Worm (Caenorhabditis elegans) whole organism, L3 larva: Measurements from ENCODE around the gene ZC262.4.

ENCODE experiments used
- R02D3.7 ChIP-seq: fragments of 150-350 bp; optimal IDR thresholded peaks from 2 replicates; lab custom pipeline; 2014; ENCODE audit warnings: missing biosample characterization, missing genetic modification characterization
- ZK546.5 ChIP-seq: sonication (generic microtip); optimal IDR thresholded peaks from 2 replicates; lab custom pipeline; 2017; ENCODE audit warnings: missing biosample characterization, missing genetic modification characterization
- aly-2 ChIP-seq: fragments of 150-350 bp; optimal IDR thresholded peaks from 2 replicates; lab custom pipeline; 2014; ENCODE audit warnings: missing biosample characterization, missing genetic modification characterization
- ama-1 ChIP-seq: fragments of 150-350 bp; optimal IDR thresholded peaks from 2 replicates; lab custom pipeline; 2018
- ceh-16 ChIP-seq: sonication (generic microtip); optimal IDR thresholded peaks from 2 replicates; lab custom pipeline; 2017; ENCODE audit warnings: missing biosample characterization, missing genetic modification characterization
- ceh-28 ChIP-seq: fragments of 150-350 bp; optimal IDR thresholded peaks from 2 replicates; lab custom pipeline; 2014; ENCODE audit warnings: missing biosample characterization, missing genetic modification reagents, missing genetic modification characterization
- ceh-82 ChIP-seq: fragments of 150-350 bp; optimal IDR thresholded peaks from 2 replicates; lab custom pipeline; 2014; ENCODE audit warnings: missing biosample characterization, missing genetic modification characterization
- ceh-9 ChIP-seq: sonication (generic microtip); optimal IDR thresholded peaks from 2 replicates; lab custom pipeline; 2018; ENCODE audit warnings: missing biosample characterization, missing genetic modification characterization
- daf-12 ChIP-seq: fragments of 150-350 bp; optimal IDR thresholded peaks from 2 replicates; lab custom pipeline; 2014; ENCODE audit warnings: missing biosample characterization, missing genetic modification reagents, missing genetic modification characterization
- egl-27 ChIP-seq: sonication (generic microtip); optimal IDR thresholded peaks from 4 replicates; lab custom pipeline; 2017; ENCODE audit warnings: missing biosample characterization, missing genetic modification reagents, missing genetic modification characterization
- egl-5 ChIP-seq: fragments of 150-350 bp; optimal IDR thresholded peaks from 2 replicates; lab custom pipeline; 2017; ENCODE audit warnings: missing biosample characterization, missing genetic modification reagents, missing genetic modification characterization, inconsistent platforms
- elt-1 ChIP-seq: fragments of 150-350 bp; optimal IDR thresholded peaks from 2 replicates; lab custom pipeline; 2014; ENCODE audit warnings: missing biosample characterization, missing genetic modification characterization
- elt-2 ChIP-seq: sonication (generic microtip); optimal IDR thresholded peaks from 2 replicates; lab custom pipeline; 2016; ENCODE audit warnings: missing genetic modification reagents, mild to moderate bottlenecking, missing genetic modification characterization, missing compliant biosample characterization
- elt-3 ChIP-seq, 3 experiments: fragments of 150-350 bp in 1 of 3; sonication (generic microtip) in 2 of 3; optimal IDR thresholded peaks; 2 replicates in 2 of 3; 4 replicates in 1 of 3; lab custom pipeline; 2014 to 2017; ENCODE audit warnings: missing biosample characterization in 3 of 3, missing genetic modification characterization in 3 of 3
- eor-1 ChIP-seq, 2 experiments: fragments of 150-350 bp; optimal IDR thresholded peaks; 2 replicates each; lab custom pipeline; 2014 to 2018; ENCODE audit warnings: missing biosample characterization in 2 of 2, missing genetic modification characterization in 2 of 2
- fkh-10 ChIP-seq: sonication (generic microtip); optimal IDR thresholded peaks from 2 replicates; lab custom pipeline; 2017; ENCODE audit warnings: missing biosample characterization, missing genetic modification reagents, missing genetic modification characterization
- fkh-2 ChIP-seq: fragments of 150-350 bp; optimal IDR thresholded peaks from 2 replicates; lab custom pipeline; 2014; ENCODE audit warnings: missing biosample characterization, missing genetic modification reagents, missing genetic modification characterization
- fos-1 ChIP-seq: fragments of 150-350 bp; optimal IDR thresholded peaks from 2 replicates; lab custom pipeline; 2014; ENCODE audit warnings: missing biosample characterization, missing genetic modification characterization
- hmg-11 ChIP-seq: sonication (generic microtip); optimal IDR thresholded peaks from 2 replicates; lab custom pipeline; 2016; ENCODE audit warnings: missing genetic modification characterization, missing compliant biosample characterization
- jun-1 ChIP-seq: fragments of 150-350 bp; optimal IDR thresholded peaks from 2 replicates; lab custom pipeline; 2014; ENCODE audit warnings: missing biosample characterization, missing genetic modification reagents, missing genetic modification characterization
- lin-15B ChIP-seq: fragments of 150-350 bp; optimal IDR thresholded peaks from 2 replicates; lab custom pipeline; 2014; ENCODE audit warnings: missing biosample characterization, missing genetic modification characterization
- lin-39 ChIP-seq: fragments of 150-350 bp; optimal IDR thresholded peaks from 2 replicates; lab custom pipeline; 2018; ENCODE audit warnings: missing biosample characterization, missing genetic modification reagents, missing genetic modification characterization
- lsy-12 ChIP-seq: sonication (generic microtip); optimal IDR thresholded peaks from 2 replicates; lab custom pipeline; 2016; ENCODE audit warnings: mild to moderate bottlenecking, missing genetic modification characterization, missing compliant biosample characterization
- mdl-1 ChIP-seq: fragments of 150-350 bp; optimal IDR thresholded peaks from 2 replicates; lab custom pipeline; 2014; ENCODE audit warnings: missing biosample characterization, missing genetic modification characterization
- mml-1 ChIP-seq: fragments of 150-350 bp; sonication (generic microtip); optimal IDR thresholded peaks from 3 replicates; lab custom pipeline; 2014; ENCODE audit warnings: missing biosample characterization, missing genetic modification characterization
- nfya-1 ChIP-seq: sonication (generic microtip); optimal IDR thresholded peaks from 2 replicates; lab custom pipeline; 2017; ENCODE audit warnings: missing genetic modification characterization, mild to moderate bottlenecking, missing compliant biosample characterization, antibody characterized with exemption, moderate library complexity; ENCODE audit not compliant: insufficient read depth
- nhr-11 ChIP-seq: fragments of 150-350 bp; optimal IDR thresholded peaks from 2 replicates; lab custom pipeline; 2014; ENCODE audit warnings: missing biosample characterization, missing genetic modification characterization
- nhr-12 ChIP-seq: fragments of 150-350 bp; optimal IDR thresholded peaks from 2 replicates; lab custom pipeline; 2014; ENCODE audit warnings: missing biosample characterization, missing genetic modification characterization
- nhr-23 ChIP-seq: fragments of 150-350 bp; optimal IDR thresholded peaks from 2 replicates; lab custom pipeline; 2014; ENCODE audit warnings: missing biosample characterization, missing genetic modification reagents, missing genetic modification characterization
- nhr-237 ChIP-seq: fragments of 150-350 bp; optimal IDR thresholded peaks from 2 replicates; lab custom pipeline; 2014; ENCODE audit warnings: missing biosample characterization, missing genetic modification characterization
- nhr-25 ChIP-seq: sonication (generic microtip); optimal IDR thresholded peaks from 2 replicates; lab custom pipeline; 2017; ENCODE audit warnings: missing biosample characterization, missing genetic modification characterization
- nhr-28 ChIP-seq: fragments of 150-350 bp; optimal IDR thresholded peaks from 2 replicates; lab custom pipeline; 2014; ENCODE audit warnings: missing biosample characterization, missing genetic modification characterization
- nhr-43 ChIP-seq: sonication (generic microtip); optimal IDR thresholded peaks from 2 replicates; lab custom pipeline; 2016; ENCODE audit warnings: mild to moderate bottlenecking, missing genetic modification characterization, missing compliant biosample characterization; ENCODE audit not compliant: poor library complexity, severe bottlenecking
- nhr-67 ChIP-seq: fragments of 150-350 bp; optimal IDR thresholded peaks from 2 replicates; lab custom pipeline; 2014; ENCODE audit warnings: missing biosample characterization, missing genetic modification characterization
- nhr-76 ChIP-seq: fragments of 150-350 bp; sonication (generic microtip); optimal IDR thresholded peaks from 5 replicates; lab custom pipeline; 2014; ENCODE audit warnings: missing biosample characterization, missing genetic modification characterization
- nhr-77 ChIP-seq: fragments of 150-350 bp; optimal IDR thresholded peaks from 2 replicates; lab custom pipeline; 2014; ENCODE audit warnings: missing biosample characterization, missing genetic modification characterization
- pha-4 ChIP-seq: fragments of 150-350 bp; optimal IDR thresholded peaks from 2 replicates; lab custom pipeline; 2014; ENCODE audit warnings: missing biosample characterization, missing genetic modification reagents, missing genetic modification characterization
- pqm-1 ChIP-seq: fragments of 150-350 bp; optimal IDR thresholded peaks from 2 replicates; lab custom pipeline; 2017; ENCODE audit warnings: missing biosample characterization, missing genetic modification characterization, inconsistent platforms
- sea-2 ChIP-seq: fragments of 150-350 bp; sonication (generic microtip); optimal IDR thresholded peaks from 4 replicates; lab custom pipeline; 2014; ENCODE audit warnings: missing biosample characterization, missing genetic modification reagents, missing genetic modification characterization
- skn-1 ChIP-seq: fragments of 150-350 bp; optimal IDR thresholded peaks from 2 replicates; lab custom pipeline; 2014; ENCODE audit warnings: missing biosample characterization, missing genetic modification characterization
- snpc-4 ChIP-seq: fragments of 150-350 bp; optimal IDR thresholded peaks from 2 replicates; lab custom pipeline; 2014; ENCODE audit warnings: missing biosample characterization, missing genetic modification characterization
- tbx-2 ChIP-seq: sonication (generic microtip); optimal IDR thresholded peaks from 2 replicates; lab custom pipeline; 2016; ENCODE audit warnings: mild to moderate bottlenecking, missing genetic modification characterization, missing compliant biosample characterization
- unc-39 ChIP-seq: sonication (generic microtip); optimal IDR thresholded peaks from 4 replicates; lab custom pipeline; 2017; ENCODE audit warnings: missing biosample characterization, missing genetic modification characterization
- unc-62 ChIP-seq: fragments of 150-350 bp; sonication (generic microtip); optimal IDR thresholded peaks from 4 replicates; lab custom pipeline; 2014; ENCODE audit warnings: missing biosample characterization, missing genetic modification reagents, missing genetic modification characterization
- zag-1 ChIP-seq: fragments of 150-350 bp; optimal IDR thresholded peaks from 2 replicates; lab custom pipeline; 2014; ENCODE audit warnings: missing biosample characterization, missing genetic modification characterization
- ztf-11 ChIP-seq: fragments of 150-350 bp; optimal IDR thresholded peaks from 2 replicates; lab custom pipeline; 2014; ENCODE audit warnings: missing biosample characterization, missing genetic modification characterization
- ztf-4 ChIP-seq: fragments of 150-350 bp; optimal IDR thresholded peaks from 2 replicates; lab custom pipeline; 2014; ENCODE audit warnings: missing biosample characterization, missing genetic modification characterization

The ZC262.4 gene

DNA sequence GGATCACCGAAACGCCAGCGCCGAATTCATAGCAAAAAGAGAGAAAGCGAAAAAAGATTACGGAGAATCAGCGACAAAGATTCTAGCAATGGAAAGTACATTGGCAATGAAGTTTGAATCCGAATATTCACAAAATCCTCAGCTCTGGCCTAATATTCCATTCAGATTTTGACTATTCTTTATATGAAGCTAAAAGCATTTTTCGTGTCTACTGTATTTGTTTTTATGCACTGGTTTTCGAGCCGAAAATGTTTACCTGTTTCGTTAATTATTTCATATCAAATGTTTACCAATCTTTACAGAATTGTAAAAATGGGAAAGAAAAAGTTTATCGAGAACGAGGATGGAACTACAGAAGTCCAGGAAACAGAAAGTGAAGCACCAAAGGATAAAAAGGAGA, 26.1 kb downstream of the ZC262.4 start, which contains the start of gene F10E9.4:
Gene F10E9.4 (plus strand): TSS at position 301 of the 400 bp plus-strand sequence.
- TF ChIP-seq snpc-4 (no peak), fos-1 (tag; lab: Kevin White, UChicago) (no peak), egl-27 (tag; lab: Kevin White, UChicago) (no peak), ZK546.5 (tag; lab: Kevin White, UChicago) (no peak), lin-39 (tag; lab: Kevin White, UChicago) (no peak), nhr-28 (tag; lab: Kevin White, UChicago) (no peak), lsy-12 (tag; lab: Kevin White, UChicago) (no peak), nhr-237 (tag; lab: Kevin White, UChicago) (no peak)

- TF ChIP-seq lin-39 (tag; lab: Kevin White, UChicago): peak; percentile 62
- TF ChIP-seq ceh-82 (tag; lab: Kevin White, UChicago): peak; percentile 58
- peak; percentile 71 for TF ChIP-seq hmg-11 (tag; lab: Kevin White, UChicago)
- peak; percentile 96 for TF ChIP-seq pha-4
- peak in 1 of 2 experiments; percentile 49 for TF ChIP-seq eor-1 (tag; optimal IDR thresholded peaks at IDR 0.05; lab: Kevin White, UChicago)
- TF ChIP-seq nhr-237 (tag; lab: Kevin White, UChicago): no peak
- peak; percentile 97 for TF ChIP-seq nhr-43 (tag; lab: Kevin White, UChicago)
- no peak for TF ChIP-seq fos-1 (tag; lab: Kevin White, UChicago)
- TF ChIP-seq fkh-10: peak; percentile 30
- TF ChIP-seq nhr-25 (tag; lab: Kevin White, UChicago): peak; percentile 57
- peak; percentile 58 for TF ChIP-seq skn-1 (tag; lab: Kevin White, UChicago)
- peak; percentile 89 for TF ChIP-seq lsy-12 (tag; lab: Kevin White, UChicago)
- TF ChIP-seq nhr-12 (tag; lab: Kevin White, UChicago): no peak
- no peak for TF ChIP-seq mdl-1 (tag; lab: Kevin White, UChicago)
- peak; percentile 97 for TF ChIP-seq lin-15B (tag; lab: Kevin White, UChicago)
- TF ChIP-seq jun-1 (tag; lab: Kevin White, UChicago): no peak
- TF ChIP-seq elt-1: peak; percentile 17
- TF ChIP-seq elt-2 (tag; lab: Kevin White, UChicago): peak; percentile 53
- TF ChIP-seq ztf-4 (tag; lab: Kevin White, UChicago): no peak
- TF ChIP-seq nhr-23 (tag; lab: Kevin White, UChicago): peak; percentile 96
- TF ChIP-seq R02D3.7 (tag; lab: Kevin White, UChicago): peak; percentile 55
- TF ChIP-seq daf-12 (tag; lab: Kevin White, UChicago): no peak
- no peak for TF ChIP-seq unc-39 (tag; lab: Kevin White, UChicago)
- TF ChIP-seq fkh-2 (tag; lab: Kevin White, UChicago): no peak
- TF ChIP-seq tbx-2 (tag; lab: Kevin White, UChicago): peak; percentile 56
- TF ChIP-seq ztf-11 (tag; lab: Kevin White, UChicago): no peak
- TF ChIP-seq zag-1: no peak
- peak; percentile 86 for TF ChIP-seq snpc-4
- no peak for TF ChIP-seq nhr-11 (tag; lab: Kevin White, UChicago)
- peak; percentile 68 for TF ChIP-seq egl-5 (tag; lab: Kevin White, UChicago)
- TF ChIP-seq aly-2 (tag; lab: Kevin White, UChicago): no peak
- TF ChIP-seq nhr-76 (tag; lab: Kevin White, UChicago): no peak
- no peak for TF ChIP-seq unc-62 (GFP tag; lab: Kevin White, UChicago)
- TF ChIP-seq ceh-9 (tag; lab: Kevin White, UChicago): no peak
- no peak for TF ChIP-seq ama-1 (lab: Kevin White, UChicago)
- peak; percentile 89 for TF ChIP-seq nfya-1 (tag; lab: Kevin White, UChicago)
- peak; percentile 60 for TF ChIP-seq nhr-67 (tag; lab: Kevin White, UChicago)
- TF ChIP-seq ZK546.5 (tag; lab: Kevin White, UChicago): no peak
- no peak for TF ChIP-seq ceh-16 (tag; lab: Kevin White, UChicago)
- no peak for TF ChIP-seq nhr-28 (tag; lab: Kevin White, UChicago)
- no peak for TF ChIP-seq mml-1 (tag; lab: Kevin White, UChicago)
- peak; percentile 32 for TF ChIP-seq ceh-28 (tag; lab: Kevin White, UChicago)
- TF ChIP-seq elt-3 (tag; optimal IDR thresholded peaks at IDR 0.05; lab: Kevin White, UChicago): no peak
- TF ChIP-seq nhr-77 (tag; lab: Kevin White, UChicago): no peak
- TF ChIP-seq sea-2: no peak
- TF ChIP-seq pqm-1 (tag; lab: Kevin White, UChicago): peak; percentile 27
- no peak for TF ChIP-seq egl-27 (tag; lab: Kevin White, UChicago)
Measured at ce11 chrIII:8307356-8307755, 27.0 kb downstream of the ZC262.4 start, which contains the start of the genes F10E9.7 and F10E9.5. Gene F10E9.7, minus strand, starts transcription at chrIII:8307441. Gene F10E9.5, plus strand, starts transcription at chrIII:8307592.
